Worm (Caenorhabditis elegans) whole organism, L3 larva: Measurements from ENCODE around the gene zyg-12.
A peak's percentile ranks its signal among the peaks of the same experiment; 100 is the strongest.
"Not testable (repeated sequence)": the region's sequence is repeated elsewhere in the genome, so short reads cannot be mapped to it uniquely, and the experiment has no call there.

Experiments used
- R02D3.7 ChIP-seq: fragments of 150-350 bp; optimal IDR thresholded peaks from 2 replicates; lab custom pipeline; 2014; ENCODE audit warnings: missing biosample characterization, missing genetic modification characterization
- ZK546.5 ChIP-seq: sonication (generic microtip); optimal IDR thresholded peaks from 2 replicates; lab custom pipeline; 2017; ENCODE audit warnings: missing biosample characterization, missing genetic modification characterization
- aly-2 ChIP-seq: fragments of 150-350 bp; optimal IDR thresholded peaks from 2 replicates; lab custom pipeline; 2014; ENCODE audit warnings: missing biosample characterization, missing genetic modification characterization
- ama-1 ChIP-seq: fragments of 150-350 bp; optimal IDR thresholded peaks from 2 replicates; lab custom pipeline; 2018
- ceh-16 ChIP-seq: sonication (generic microtip); optimal IDR thresholded peaks from 2 replicates; lab custom pipeline; 2017; ENCODE audit warnings: missing biosample characterization, missing genetic modification characterization
- ceh-28 ChIP-seq: fragments of 150-350 bp; optimal IDR thresholded peaks from 2 replicates; lab custom pipeline; 2014; ENCODE audit warnings: missing biosample characterization, missing genetic modification reagents, missing genetic modification characterization
- ceh-82 ChIP-seq: fragments of 150-350 bp; optimal IDR thresholded peaks from 2 replicates; lab custom pipeline; 2014; ENCODE audit warnings: missing biosample characterization, missing genetic modification characterization
- ceh-9 ChIP-seq: sonication (generic microtip); optimal IDR thresholded peaks from 2 replicates; lab custom pipeline; 2018; ENCODE audit warnings: missing biosample characterization, missing genetic modification characterization
- daf-12 ChIP-seq: fragments of 150-350 bp; optimal IDR thresholded peaks from 2 replicates; lab custom pipeline; 2014; ENCODE audit warnings: missing biosample characterization, missing genetic modification reagents, missing genetic modification characterization
- egl-27 ChIP-seq: sonication (generic microtip); optimal IDR thresholded peaks from 4 replicates; lab custom pipeline; 2017; ENCODE audit warnings: missing biosample characterization, missing genetic modification reagents, missing genetic modification characterization
- egl-5 ChIP-seq: fragments of 150-350 bp; optimal IDR thresholded peaks from 2 replicates; lab custom pipeline; 2017; ENCODE audit warnings: missing biosample characterization, missing genetic modification reagents, missing genetic modification characterization, inconsistent platforms
- elt-1 ChIP-seq: fragments of 150-350 bp; optimal IDR thresholded peaks from 2 replicates; lab custom pipeline; 2014; ENCODE audit warnings: missing biosample characterization, missing genetic modification characterization
- elt-2 ChIP-seq: sonication (generic microtip); optimal IDR thresholded peaks from 2 replicates; lab custom pipeline; 2016; ENCODE audit warnings: missing genetic modification reagents, mild to moderate bottlenecking, missing genetic modification characterization, missing compliant biosample characterization
- elt-3 ChIP-seq, 3 experiments: fragments of 150-350 bp in 1 of 3; sonication (generic microtip) in 2 of 3; optimal IDR thresholded peaks; 2 replicates in 2 of 3; 4 replicates in 1 of 3; lab custom pipeline; 2014 to 2017; ENCODE audit warnings: missing biosample characterization in 3 of 3, missing genetic modification characterization in 3 of 3
- eor-1 ChIP-seq, 2 experiments: fragments of 150-350 bp; optimal IDR thresholded peaks; 2 replicates each; lab custom pipeline; 2014 to 2018; ENCODE audit warnings: missing biosample characterization in 2 of 2, missing genetic modification characterization in 2 of 2
- fkh-10 ChIP-seq: sonication (generic microtip); optimal IDR thresholded peaks from 2 replicates; lab custom pipeline; 2017; ENCODE audit warnings: missing biosample characterization, missing genetic modification reagents, missing genetic modification characterization
- fkh-2 ChIP-seq: fragments of 150-350 bp; optimal IDR thresholded peaks from 2 replicates; lab custom pipeline; 2014; ENCODE audit warnings: missing biosample characterization, missing genetic modification reagents, missing genetic modification characterization
- fos-1 ChIP-seq: fragments of 150-350 bp; optimal IDR thresholded peaks from 2 replicates; lab custom pipeline; 2014; ENCODE audit warnings: missing biosample characterization, missing genetic modification characterization
- jun-1 ChIP-seq: fragments of 150-350 bp; optimal IDR thresholded peaks from 2 replicates; lab custom pipeline; 2014; ENCODE audit warnings: missing biosample characterization, missing genetic modification reagents, missing genetic modification characterization
- lin-15B ChIP-seq: fragments of 150-350 bp; optimal IDR thresholded peaks from 2 replicates; lab custom pipeline; 2014; ENCODE audit warnings: missing biosample characterization, missing genetic modification characterization
- lin-39 ChIP-seq: fragments of 150-350 bp; optimal IDR thresholded peaks from 2 replicates; lab custom pipeline; 2018; ENCODE audit warnings: missing biosample characterization, missing genetic modification reagents, missing genetic modification characterization
- lsy-12 ChIP-seq: sonication (generic microtip); optimal IDR thresholded peaks from 2 replicates; lab custom pipeline; 2016; ENCODE audit warnings: mild to moderate bottlenecking, missing genetic modification characterization, missing compliant biosample characterization
- mdl-1 ChIP-seq: fragments of 150-350 bp; optimal IDR thresholded peaks from 2 replicates; lab custom pipeline; 2014; ENCODE audit warnings: missing biosample characterization, missing genetic modification characterization
- nfya-1 ChIP-seq: sonication (generic microtip); optimal IDR thresholded peaks from 2 replicates; lab custom pipeline; 2017; ENCODE audit warnings: missing genetic modification characterization, mild to moderate bottlenecking, missing compliant biosample characterization, antibody characterized with exemption, moderate library complexity; ENCODE audit not compliant: insufficient read depth
- nhr-11 ChIP-seq: fragments of 150-350 bp; optimal IDR thresholded peaks from 2 replicates; lab custom pipeline; 2014; ENCODE audit warnings: missing biosample characterization, missing genetic modification characterization
- nhr-12 ChIP-seq: fragments of 150-350 bp; optimal IDR thresholded peaks from 2 replicates; lab custom pipeline; 2014; ENCODE audit warnings: missing biosample characterization, missing genetic modification characterization
- nhr-23 ChIP-seq: fragments of 150-350 bp; optimal IDR thresholded peaks from 2 replicates; lab custom pipeline; 2014; ENCODE audit warnings: missing biosample characterization, missing genetic modification reagents, missing genetic modification characterization
- nhr-237 ChIP-seq: fragments of 150-350 bp; optimal IDR thresholded peaks from 2 replicates; lab custom pipeline; 2014; ENCODE audit warnings: missing biosample characterization, missing genetic modification characterization
- nhr-25 ChIP-seq: sonication (generic microtip); optimal IDR thresholded peaks from 2 replicates; lab custom pipeline; 2017; ENCODE audit warnings: missing biosample characterization, missing genetic modification characterization
- nhr-28 ChIP-seq: fragments of 150-350 bp; optimal IDR thresholded peaks from 2 replicates; lab custom pipeline; 2014; ENCODE audit warnings: missing biosample characterization, missing genetic modification characterization
- nhr-43 ChIP-seq: sonication (generic microtip); optimal IDR thresholded peaks from 2 replicates; lab custom pipeline; 2016; ENCODE audit warnings: mild to moderate bottlenecking, missing genetic modification characterization, missing compliant biosample characterization; ENCODE audit not compliant: poor library complexity, severe bottlenecking
- nhr-67 ChIP-seq: fragments of 150-350 bp; optimal IDR thresholded peaks from 2 replicates; lab custom pipeline; 2014; ENCODE audit warnings: missing biosample characterization, missing genetic modification characterization
- nhr-76 ChIP-seq: fragments of 150-350 bp; sonication (generic microtip); optimal IDR thresholded peaks from 5 replicates; lab custom pipeline; 2014; ENCODE audit warnings: missing biosample characterization, missing genetic modification characterization
- nhr-77 ChIP-seq: fragments of 150-350 bp; optimal IDR thresholded peaks from 2 replicates; lab custom pipeline; 2014; ENCODE audit warnings: missing biosample characterization, missing genetic modification characterization
- pha-4 ChIP-seq: fragments of 150-350 bp; optimal IDR thresholded peaks from 2 replicates; lab custom pipeline; 2014; ENCODE audit warnings: missing biosample characterization, missing genetic modification reagents, missing genetic modification characterization
- pqm-1 ChIP-seq: fragments of 150-350 bp; optimal IDR thresholded peaks from 2 replicates; lab custom pipeline; 2017; ENCODE audit warnings: missing biosample characterization, missing genetic modification characterization, inconsistent platforms
- sea-2 ChIP-seq: fragments of 150-350 bp; sonication (generic microtip); optimal IDR thresholded peaks from 4 replicates; lab custom pipeline; 2014; ENCODE audit warnings: missing biosample characterization, missing genetic modification reagents, missing genetic modification characterization
- skn-1 ChIP-seq: fragments of 150-350 bp; optimal IDR thresholded peaks from 2 replicates; lab custom pipeline; 2014; ENCODE audit warnings: missing biosample characterization, missing genetic modification characterization
- snpc-4 ChIP-seq: fragments of 150-350 bp; optimal IDR thresholded peaks from 2 replicates; lab custom pipeline; 2014; ENCODE audit warnings: missing biosample characterization, missing genetic modification characterization
- tbx-2 ChIP-seq: sonication (generic microtip); optimal IDR thresholded peaks from 2 replicates; lab custom pipeline; 2016; ENCODE audit warnings: mild to moderate bottlenecking, missing genetic modification characterization, missing compliant biosample characterization
- unc-39 ChIP-seq: sonication (generic microtip); optimal IDR thresholded peaks from 4 replicates; lab custom pipeline; 2017; ENCODE audit warnings: missing biosample characterization, missing genetic modification characterization
- unc-62 ChIP-seq: fragments of 150-350 bp; sonication (generic microtip); optimal IDR thresholded peaks from 4 replicates; lab custom pipeline; 2014; ENCODE audit warnings: missing biosample characterization, missing genetic modification reagents, missing genetic modification characterization
- zag-1 ChIP-seq: fragments of 150-350 bp; optimal IDR thresholded peaks from 2 replicates; lab custom pipeline; 2014; ENCODE audit warnings: missing biosample characterization, missing genetic modification characterization
- ztf-11 ChIP-seq: fragments of 150-350 bp; optimal IDR thresholded peaks from 2 replicates; lab custom pipeline; 2014; ENCODE audit warnings: missing biosample characterization, missing genetic modification characterization
- ztf-4 ChIP-seq: fragments of 150-350 bp; optimal IDR thresholded peaks from 2 replicates; lab custom pipeline; 2014; ENCODE audit warnings: missing biosample characterization, missing genetic modification characterization

zyg-12 gene

DNA sequence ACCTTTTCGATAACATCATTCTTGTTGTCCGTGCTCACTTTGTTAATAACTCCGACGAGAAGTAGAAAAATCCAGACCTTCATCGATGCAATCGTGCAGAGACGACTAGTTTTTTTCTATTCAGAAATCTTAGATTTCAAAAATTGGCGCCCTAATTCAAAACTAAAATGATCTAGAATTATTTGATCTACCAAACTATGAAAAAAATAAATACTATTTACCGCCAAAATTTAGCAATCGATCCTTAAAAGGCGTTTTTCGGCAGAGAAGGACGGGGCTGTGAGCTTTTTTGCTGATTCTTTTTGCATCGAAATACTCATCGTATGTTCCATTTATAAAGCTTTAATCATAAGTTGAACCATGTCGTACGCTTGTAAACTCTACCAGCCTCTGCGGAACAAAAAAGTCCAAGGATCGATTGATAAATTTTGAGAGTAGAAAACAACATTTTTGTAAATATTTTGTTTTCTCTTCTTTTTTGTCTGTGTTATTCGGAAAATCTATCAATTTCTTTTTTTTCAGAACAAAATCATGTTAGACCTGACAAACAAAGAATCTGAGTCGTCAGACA, at the start of gene zyg-12, which contains the start of gene try-1:
Gene zyg-12, plus strand, starts transcription at position 521 of the 571 bp plus-strand sequence.
Gene try-1, minus strand, starts transcription at position 148 of the 571 bp plus-strand sequence.
- TF ChIP-seq lsy-12, result no peak
- peak; percentile 28 for TF ChIP-seq elt-2 (tag; lab: Kevin White, UChicago)
- TF ChIP-seq unc-39 (tag; lab: Kevin White, UChicago), result no peak

- TF ChIP-seq pha-4 (tag; lab: Kevin White, UChicago), result peak; percentile 69
- TF ChIP-seq ceh-28 (tag; lab: Kevin White, UChicago), result peak; percentile 52
- no peak for TF ChIP-seq lsy-12
- TF ChIP-seq nhr-43, result no peak
- peak; percentile 45 for TF ChIP-seq nhr-25 (tag; lab: Kevin White, UChicago)
- TF ChIP-seq ama-1, result peak; percentile 85
- peak; percentile 64 for TF ChIP-seq elt-2 (tag; lab: Kevin White, UChicago)
- peak; percentile 33 for TF ChIP-seq lin-15B (tag; lab: Kevin White, UChicago)
- peak; percentile 60 for TF ChIP-seq nfya-1
Measured at ce11 chrII:4902035-4902434, 47.7 kb upstream of the zyg-12 start, which contains the start of gene R05F9.9. R05F9.9 (minus strand) TSS chrII:4902100.

DNA sequence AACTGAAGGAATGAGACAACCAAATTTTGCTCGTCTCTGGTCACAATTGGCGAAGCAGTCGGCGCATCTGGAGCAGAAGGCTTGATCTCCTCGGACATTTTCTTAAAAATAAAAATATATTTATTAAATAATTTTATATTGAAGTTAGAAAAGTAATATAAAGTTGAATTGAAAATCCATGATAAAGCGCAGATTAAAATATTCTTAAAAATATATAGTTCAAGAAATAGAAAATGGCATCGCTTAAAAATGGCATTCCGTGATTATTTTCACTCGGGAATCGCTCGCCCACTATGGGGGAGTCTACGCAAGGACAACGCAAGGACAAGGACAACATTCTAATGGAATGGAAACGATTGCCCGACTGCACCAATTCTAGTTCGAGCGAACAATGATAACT, 46.0 kb upstream of the zyg-12 start, which contains the start of gene sgt-1:
Gene sgt-1, minus strand, starts transcription at position 101 of the 400 bp plus-strand sequence.
- not testable (repeated sequence) for TF ChIP-seq unc-39 (tag; lab: Kevin White, UChicago); lsy-12; elt-3 (tag; optimal IDR thresholded peaks at IDR 0.05; lab: Kevin White, UChicago)
- TF ChIP-seq, all 47 proteins: peak for 0; not testable (repeated sequence) for 47

- peak; percentile 84 for TF ChIP-seq pha-4 (tag; lab: Kevin White, UChicago)
- no peak for TF ChIP-seq nhr-12 (tag; lab: Kevin White, UChicago)
- no peak for TF ChIP-seq tbx-2 (tag; lab: Kevin White, UChicago)
- peak; percentile 87 for TF ChIP-seq lin-15B (tag; lab: Kevin White, UChicago)
- TF ChIP-seq lin-39 (tag; lab: Kevin White, UChicago), result peak; percentile 68
- no peak for TF ChIP-seq nhr-11 (tag; lab: Kevin White, UChicago)
- no peak for TF ChIP-seq fkh-2 (tag; lab: Kevin White, UChicago)
- TF ChIP-seq elt-1 (tag; lab: Kevin White, UChicago), result no peak
- no peak for TF ChIP-seq elt-3 (tag; optimal IDR thresholded peaks at IDR 0.05; lab: Kevin White, UChicago)
- peak; percentile 36 for TF ChIP-seq ceh-28 (tag; lab: Kevin White, UChicago)
- no peak for TF ChIP-seq ztf-4 (tag; lab: Kevin White, UChicago)
- TF ChIP-seq nhr-67 (tag; lab: Kevin White, UChicago), result no peak
- TF ChIP-seq nhr-25 (tag; lab: Kevin White, UChicago), result peak; percentile 79
- TF ChIP-seq ZK546.5 (tag; lab: Kevin White, UChicago), result no peak
- no peak for TF ChIP-seq aly-2 (tag; lab: Kevin White, UChicago)
- peak; percentile 96 for TF ChIP-seq nfya-1
- no peak for TF ChIP-seq nhr-237 (tag; lab: Kevin White, UChicago)
- no peak for TF ChIP-seq lsy-12
- no peak for TF ChIP-seq fos-1
- no peak for TF ChIP-seq nhr-28 (tag; lab: Kevin White, UChicago)
- no peak for TF ChIP-seq unc-39 (tag; lab: Kevin White, UChicago)
- TF ChIP-seq ceh-9 (tag; lab: Kevin White, UChicago), result no peak
- no peak for TF ChIP-seq ama-1
- TF ChIP-seq daf-12 (tag; lab: Kevin White, UChicago), result no peak
- no peak for TF ChIP-seq eor-1 (tag; optimal IDR thresholded peaks at IDR 0.05; lab: Kevin White, UChicago)
- TF ChIP-seq nhr-76 (tag; lab: Kevin White, UChicago), result no peak
- no peak for TF ChIP-seq nhr-77 (tag; lab: Kevin White, UChicago)
- peak; percentile 37 for TF ChIP-seq unc-62 (GFP tag; lab: Kevin White, UChicago)
- TF ChIP-seq fkh-10 (GFP tag; lab: Kevin White, UChicago), result peak; percentile 46
- peak; percentile 78 for TF ChIP-seq egl-5 (tag; lab: Kevin White, UChicago)
- peak; percentile 56 for TF ChIP-seq jun-1 (tag; lab: Kevin White, UChicago)
- no peak for TF ChIP-seq R02D3.7 (tag; lab: Kevin White, UChicago)
- TF ChIP-seq mdl-1 (tag; lab: Kevin White, UChicago), result no peak
- TF ChIP-seq ceh-16 (tag; lab: Kevin White, UChicago), result no peak
- TF ChIP-seq snpc-4, result peak; percentile 77
- peak; percentile 70 for TF ChIP-seq skn-1
- peak; percentile 68 for TF ChIP-seq elt-2 (tag; lab: Kevin White, UChicago)
- TF ChIP-seq ztf-11 (tag; lab: Kevin White, UChicago), result no peak
- no peak for TF ChIP-seq zag-1 (tag; lab: Kevin White, UChicago)
- no peak for TF ChIP-seq sea-2 (GFP tag; lab: Kevin White, UChicago)
- peak; percentile 47 for TF ChIP-seq nhr-23 (tag; lab: Kevin White, UChicago)
- TF ChIP-seq egl-27, result peak; percentile 18
- TF ChIP-seq ceh-82 (tag; lab: Kevin White, UChicago), result no peak
- TF ChIP-seq pqm-1 (tag; lab: Kevin White, UChicago), result peak; percentile 50
- no peak for TF ChIP-seq nhr-43
Measured at ce11 chrII:4904277-4904676, 45.4 kb upstream of the zyg-12 start.
